Worm (Caenorhabditis elegans) whole organism, L4/young adult: ENCODE results near the gene F54B11.11.

Source experiments
- dao-5 ChIP-seq: sonication (generic microtip); optimal IDR thresholded peaks from 2 replicates; lab custom pipeline; 2016; ENCODE audit warnings: missing genotype, missing genetic modification characterization, moderate library complexity, missing compliant biosample characterization
- him-1 ChIP-seq: sonication (generic microtip); optimal IDR thresholded peaks from 2 replicates; lab custom pipeline; 2016; ENCODE audit warnings: missing genotype, missing genetic modification reagents, missing genetic modification characterization, missing compliant biosample characterization

ce11 chrX:13569854-13570253 lies 8.7 kb upstream of the F54B11.11 start, which contains the start of gene R01E6.7:
- TF ChIP-seq dao-5 (tag; lab: Kevin White, UChicago) (no peak), him-1 (tag; lab: Kevin White, UChicago) (no peak)
